Worm (Caenorhabditis elegans): ENCODE data around the gene gst-19.

The gst-19 gene

DNA sequence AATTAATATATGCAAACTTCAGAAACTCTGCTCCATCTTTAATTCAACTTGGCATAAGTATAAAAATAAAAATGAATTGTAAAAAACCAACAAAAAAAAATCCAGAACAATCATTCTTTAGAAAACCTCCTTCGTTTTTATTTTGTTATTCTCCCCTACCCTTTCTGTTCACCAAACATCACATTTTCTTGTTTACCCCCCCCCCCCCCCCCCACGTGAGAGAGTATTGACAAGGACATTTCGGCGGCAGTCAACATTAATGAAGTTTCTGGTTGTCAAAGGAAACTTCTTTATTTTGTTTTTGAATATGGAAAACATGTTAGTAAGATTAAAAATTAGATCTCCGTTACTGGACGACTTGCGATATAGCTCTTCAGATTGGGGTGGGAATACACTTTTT, 12.4 kb downstream of the gst-19 start:
- TF ChIP-seq ceh-91 (GFP tag; IDR thresholded peaks at IDR 0.05) (no peak), hlh-12 (tag; optimal IDR thresholded peaks at IDR 0.05) (no peak), rec-8 (tag; optimal IDR thresholded peaks at IDR 0.05) (no peak), egrh-3 (GFP tag; IDR thresholded peaks at IDR 0.05) (0 out of 2 replicates have a peak, but pooled peaks have one; percentile 33), tlf-1 (GFP tag; optimal IDR thresholded peaks at IDR 0.05) (no peak), rpc-1 (optimal IDR thresholded peaks at IDR 0.05) (no peak), rpc-1 (tag; optimal IDR thresholded peaks at IDR 0.05) (no peak), hmg-1.2 (GFP tag; IDR thresholded peaks at IDR 0.05) (no peak)

DNA sequence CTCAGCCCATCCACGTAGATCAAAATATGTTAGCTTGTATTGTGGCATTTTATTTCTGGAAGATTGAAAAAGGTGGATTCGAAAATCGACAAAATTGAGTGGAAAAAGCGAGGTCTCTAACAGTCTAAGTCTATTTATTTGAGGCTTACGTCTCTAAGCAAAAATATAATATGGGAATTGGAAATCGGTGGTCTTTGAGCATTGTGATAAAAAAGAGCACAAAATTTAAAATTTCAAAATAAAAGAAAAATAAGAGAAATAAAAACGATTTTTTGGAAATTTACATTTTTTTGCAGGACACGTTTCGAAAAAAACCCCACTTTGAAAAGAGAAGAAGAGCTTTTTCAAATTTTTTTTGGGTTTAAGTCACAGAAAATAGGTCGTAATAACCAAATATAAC, 13.8 kb downstream of the gst-19 start, which contains the start of gene gst-15:
gst-15 (minus strand) TSS at position 101 of the 400 bp plus-strand sequence.
- TF ChIP-seq ceh-79 (tag; optimal IDR thresholded peaks at IDR 0.05) (no peak), ztf-3 (GFP tag; optimal IDR thresholded peaks at IDR 0.05) (no peak), F57A8.1 (GFP tag; optimal IDR thresholded peaks at IDR 0.05) (no peak), Y95B8A.8 (GFP tag; IDR thresholded peaks at IDR 0.05) (no peak), snpc-1.3 (tag; optimal IDR thresholded peaks at IDR 0.05; ENCODE audit: insufficient read depth) (no peak), nhr-27 (tag; optimal IDR thresholded peaks at IDR 0.05) (no peak), bed-1 (GFP tag; IDR thresholded peaks at IDR 0.05) (no peak), mxl-1 (tag; optimal IDR thresholded peaks at IDR 0.05) (no peak), ceh-100 (GFP tag; IDR thresholded peaks at IDR 0.05) (no peak), lsl-1 (GFP tag; optimal IDR thresholded peaks at IDR 0.05) (no peak), Y67H2A.10 (GFP tag; conservative IDR thresholded peaks at IDR 0.05) (no peak), sdz-38 (tag; optimal IDR thresholded peaks at IDR 0.05) (no peak), lin-40 (tag; optimal IDR thresholded peaks at IDR 0.05) (no peak), athp-1 (tag; optimal IDR thresholded peaks at IDR 0.05) (no peak), lin-35 (GFP tag; optimal IDR thresholded peaks at IDR 0.05) (no peak)

- no peak for TF ChIP-seq mcd-1 (GFP tag; IDR thresholded peaks at IDR 0.05)
- TF ChIP-seq Y56A3A.18 (GFP tag; IDR thresholded peaks at IDR 0.05) = no peak
- TF ChIP-seq ets-4 (GFP tag; optimal IDR thresholded peaks at IDR 0.05) = no peak
- TF ChIP-seq attf-6 (GFP tag; IDR thresholded peaks at IDR 0.05) = no peak
- no peak for TF ChIP-seq bed-1 (GFP tag; IDR thresholded peaks at IDR 0.05)
- TF ChIP-seq F57C9.4 (tag; optimal IDR thresholded peaks at IDR 0.05) = no peak
- TF ChIP-seq egl-44 (GFP tag; IDR thresholded peaks at IDR 0.05) = no peak
Observed at ce11 chrII:13611186-13611585, 15.8 kb downstream of the gst-19 start, which contains the start of gene gst-24. gst-24 (minus strand) TSS chrII:13611366.

DNA sequence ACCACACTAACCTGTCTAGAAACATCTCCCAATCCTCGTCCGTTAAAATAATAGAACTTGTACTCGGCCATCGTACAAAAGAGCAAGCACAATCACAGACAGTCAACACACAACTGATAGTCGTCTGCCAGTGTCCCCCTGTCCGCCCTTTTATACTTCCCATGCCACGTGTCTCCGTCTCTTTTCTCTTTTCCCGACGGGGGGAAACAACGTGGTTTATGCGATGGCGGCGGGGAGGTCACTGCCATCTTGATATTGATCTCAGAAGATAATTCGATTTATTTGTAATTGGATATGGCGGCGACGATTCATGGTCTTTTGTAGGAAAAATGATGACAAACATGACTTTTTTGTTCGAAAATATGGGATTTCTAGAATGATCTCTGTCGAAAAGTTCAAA, 17.3 kb downstream of the gst-19 start, which contains the start of gene gst-20:
gst-20 (minus strand) TSS at position 170 of the 400 bp plus-strand sequence.
- TF ChIP-seq dox-1 (GFP tag; IDR thresholded peaks at IDR 0.05) = 0 out of 2 replicates have a peak, but pooled peaks have one; percentile 34
- TF ChIP-seq mel-28 (tag; optimal IDR thresholded peaks at IDR 0.05; ENCODE audit: borderline replicate concordance) = no peak
- no peak for TF ChIP-seq efl-1 (GFP tag; optimal IDR thresholded peaks at IDR 0.05)
- TF ChIP-seq let-607 (tag; optimal IDR thresholded peaks at IDR 0.05) = peak in 1 of 2 experiments; percentile 15
- TF ChIP-seq unc-130 (GFP tag; optimal IDR thresholded peaks at IDR 0.05) = no peak
- no peak for TF ChIP-seq cebp-1 (GFP tag; IDR thresholded peaks at IDR 0.05)
- peak; percentile 29 for TF ChIP-seq cebp-1 (tag; optimal IDR thresholded peaks at IDR 0.05)
- peak; percentile 50 for TF ChIP-seq tbp1 (GFP tag; optimal IDR thresholded peaks at IDR 0.05)
- TF ChIP-seq attf-5 (GFP tag; optimal IDR thresholded peaks at IDR 0.05) = peak; percentile 8
- TF ChIP-seq nhr-80 (tag; optimal IDR thresholded peaks at IDR 0.05) = peak; percentile 71
- no peak for TF ChIP-seq let-526 (GFP tag; IDR thresholded peaks at IDR 0.05)
- peak; percentile 20 for TF ChIP-seq lin-40 (tag; optimal IDR thresholded peaks at IDR 0.05)

Data from whole organism, young adult.